Fruit fly (Drosophila melanogaster) whole organism, embryonic: ENCODE data around the gene bin.
A peak's percentile ranks its signal among the peaks of the same experiment; 100 is the strongest.

Source experiments
- B-H1 ChIP-seq: fragments of 200-800 bp; sonication (Bioruptor generic); IDR thresholded peaks from 3 replicates; pipeline ENCODE4 v1.3.6; 2022; ENCODE audit warnings: missing biosample characterization, missing genetic modification characterization
- Blimp-1 ChIP-seq: fragments of 200-800 bp; sonication (Bioruptor generic); optimal IDR thresholded peaks from 3 replicates; lab custom pipeline; 2018; ENCODE audit warnings: missing biosample characterization, missing genetic modification characterization, mild to moderate bottlenecking, moderate library complexity, missing genetic modification reagents
- C15 ChIP-seq: fragments of 200-800 bp; sonication (Bioruptor generic); IDR thresholded peaks from 3 replicates; pipeline ENCODE4 v1.3.6; 2022; ENCODE audit warnings: missing biosample characterization, missing genetic modification characterization
- CG11504 ChIP-seq: fragments of 200-800 bp; sonication (Bioruptor generic); optimal IDR thresholded peaks from 3 replicates; lab custom pipeline; 2019; ENCODE audit warnings: missing biosample characterization, mild to moderate bottlenecking, missing genetic modification characterization, moderate library complexity
- CG12236 ChIP-seq: fragments of 200-800 bp; sonication (Bioruptor generic); optimal IDR thresholded peaks from 2 replicates; lab custom pipeline; 2016; ENCODE audit warnings: missing biosample characterization, missing genetic modification characterization
- CG14441 ChIP-seq: fragments of 200-800 bp; sonication (Bioruptor generic); IDR thresholded peaks from 2 replicates; pipeline ENCODE4 v1.3.6; 2022; ENCODE audit warnings: missing biosample characterization, missing genetic modification characterization
- CG15073 ChIP-seq: fragments of 200-800 bp; sonication (Bioruptor generic); optimal IDR thresholded peaks from 2 replicates; lab custom pipeline; 2016; ENCODE audit warnings: missing biosample characterization, missing genetic modification characterization
- CG17186 ChIP-seq: fragments of 200-800 bp; sonication (Bioruptor generic); optimal IDR thresholded peaks from 3 replicates; lab custom pipeline; 2017; ENCODE audit warnings: missing biosample characterization, missing genetic modification reagents, missing genetic modification characterization
- CG17912 ChIP-seq: fragments of 200-800 bp; sonication (Bioruptor generic); optimal IDR thresholded peaks from 2 replicates; lab custom pipeline; 2018; ENCODE audit warnings: missing biosample characterization, mild to moderate bottlenecking, missing genetic modification characterization
- CG2129 ChIP-seq: fragments of 200-800 bp; sonication (Bioruptor generic); IDR thresholded peaks from 2 replicates; pipeline ENCODE4 v1.3.6; 2022; ENCODE audit warnings: missing biosample characterization, missing genetic modification characterization; ENCODE audit not compliant: partially characterized antibody
- CG31365 ChIP-seq: fragments of 200-800 bp; sonication (Bioruptor generic); optimal IDR thresholded peaks from 2 replicates; lab custom pipeline; 2018; ENCODE audit warnings: missing biosample characterization, mild to moderate bottlenecking, missing genetic modification characterization
- CG3281 ChIP-seq: fragments of 200-800 bp; sonication (Bioruptor generic); optimal IDR thresholded peaks from 3 replicates; lab custom pipeline; 2017; ENCODE audit warnings: missing biosample characterization, mild to moderate bottlenecking, missing genetic modification characterization
- CG34224 ChIP-seq: fragments of 200-800 bp; sonication (Bioruptor generic); IDR thresholded peaks from 3 replicates; pipeline ENCODE4 v1.3.6; 2022; ENCODE audit warnings: missing biosample characterization, missing genetic modification characterization; ENCODE audit not compliant: partially characterized antibody
- CG3726 ChIP-seq: fragments of 200-800 bp; sonication (Bioruptor generic); IDR thresholded peaks from 3 replicates; pipeline ENCODE4, ENCODE4 v1.3.6; 2022; ENCODE audit warnings: missing biosample characterization, missing genetic modification characterization
- CG4282 ChIP-seq: fragments of 200-800 bp; sonication (Bioruptor generic); optimal IDR thresholded peaks from 2 replicates; lab custom pipeline; 2016; ENCODE audit warnings: missing biosample characterization, missing genetic modification characterization
- CG4730 ChIP-seq: fragments of 200-800 bp; sonication (Bioruptor generic); IDR thresholded peaks from 2 replicates; pipeline ENCODE4 v1.3.6; 2022; ENCODE audit warnings: missing biosample characterization, missing genetic modification characterization
- CG5180 ChIP-seq: fragments of 200-800 bp; sonication (Bioruptor generic); optimal IDR thresholded peaks from 3 replicates; lab custom pipeline; 2017; ENCODE audit warnings: missing biosample characterization, missing genetic modification characterization, mild to moderate bottlenecking, moderate library complexity, missing genetic modification reagents
- CG6272 ChIP-seq: fragments of 200-800 bp; sonication (Bioruptor generic); IDR thresholded peaks from 2 replicates; pipeline ENCODE4 v1.3.6; 2022; ENCODE audit warnings: missing biosample characterization, missing genetic modification characterization
- CG6654 ChIP-seq: fragments of 200-800 bp; sonication (Bioruptor generic); optimal IDR thresholded peaks from 2 replicates; lab custom pipeline; 2017; ENCODE audit warnings: missing biosample characterization, mild to moderate bottlenecking, missing genetic modification characterization
- CG7556 ChIP-seq: fragments of 200-800 bp; sonication (Bioruptor generic); optimal IDR thresholded peaks from 2 replicates; lab custom pipeline; 2017; ENCODE audit warnings: missing biosample characterization, mild to moderate bottlenecking, missing genetic modification characterization
- CG7839 ChIP-seq: fragments of 200-800 bp; sonication (Bioruptor generic); optimal IDR thresholded peaks from 3 replicates; lab custom pipeline; 2018; ENCODE audit warnings: missing biosample characterization, mild to moderate bottlenecking, missing genetic modification characterization, moderate library complexity
- CG8478 ChIP-seq: fragments of >200 bp; optimal IDR thresholded peaks from 2 replicates; lab custom pipeline; 2018
- CG8765 ChIP-seq: fragments of 200-800 bp; sonication (Bioruptor generic); IDR thresholded peaks from 2 replicates; pipeline ENCODE4 v1.3.6; 2022; ENCODE audit warnings: missing biosample characterization, missing genetic modification characterization
- CG9727 ChIP-seq: fragments of 200-800 bp; sonication (Bioruptor generic); optimal IDR thresholded peaks from 3 replicates; lab custom pipeline; 2017; ENCODE audit warnings: missing biosample characterization, mild to moderate bottlenecking, missing genetic modification characterization
- CrebB ChIP-seq: fragments of 200-800 bp; sonication (Bioruptor generic); optimal IDR thresholded peaks from 3 replicates; lab custom pipeline; 2018; ENCODE audit warnings: missing biosample characterization, mild to moderate bottlenecking, missing genetic modification characterization
- Deaf1 ChIP-seq: fragments of 200-800 bp; optimal IDR thresholded peaks from 3 replicates; lab custom pipeline; 2019; ENCODE audit warnings: missing biosample characterization, mild to moderate bottlenecking, missing genetic modification characterization, moderate library complexity
- Dek ChIP-seq: fragments of 200-800 bp; sonication (Bioruptor generic); optimal IDR thresholded peaks from 3 replicates; lab custom pipeline; 2019; ENCODE audit warnings: missing biosample characterization, mild to moderate bottlenecking, missing genetic modification characterization, moderate library complexity
- Dref ChIP-seq: fragments of 200-800 bp; sonication (Bioruptor generic); IDR thresholded peaks from 2 replicates; pipeline ENCODE4 v1.3.6; 2022; ENCODE audit warnings: missing biosample characterization, missing genetic modification characterization
- E2f1 ChIP-seq: fragments of 200-800 bp; sonication (Bioruptor generic); IDR thresholded peaks from 2 replicates; pipeline ENCODE4 v1.3.6; 2022; ENCODE audit warnings: missing biosample characterization, missing genetic modification characterization
- Ets97D ChIP-seq: fragments of 200-800 bp; sonication (Bioruptor generic); optimal IDR thresholded peaks from 3 replicates; lab custom pipeline; 2016; ENCODE audit warnings: missing biosample characterization, missing genetic modification characterization
- HLHmδ ChIP-seq: fragments of 200-800 bp; sonication (Bioruptor generic); optimal IDR thresholded peaks from 2 replicates; lab custom pipeline; 2018; ENCODE audit warnings: missing biosample characterization, mild to moderate bottlenecking, missing genetic modification characterization, moderate library complexity
- Hr39 ChIP-seq: fragments of >200 bp; optimal IDR thresholded peaks from 2 replicates; lab custom pipeline; 2017
- Hr78 ChIP-seq, 2 experiments: fragments of 200-800 bp in 1 of 2; fragments of >200 bp in 1 of 2; sonication (Bioruptor generic) in 1 of 2; optimal IDR thresholded peaks; 2 replicates each; lab custom pipeline; 2017 to 2019; ENCODE audit warnings: missing biosample characterization in 2 of 2, missing genetic modification characterization in 2 of 2, mild to moderate bottlenecking in 1 of 2, moderate library complexity in 1 of 2
- Hsf ChIP-seq: fragments of 200-800 bp; sonication (Bioruptor generic); optimal IDR thresholded peaks from 3 replicates; lab custom pipeline; 2016; ENCODE audit warnings: missing biosample characterization, missing genetic modification characterization
- Lpt ChIP-seq: fragments of >200 bp; optimal IDR thresholded peaks from 2 replicates; lab custom pipeline; 2018; ENCODE audit warnings: missing biosample characterization, missing genetic modification characterization
- MBD-R2 ChIP-seq: fragments of 200-800 bp; sonication (Bioruptor generic); IDR thresholded peaks from 2 replicates; pipeline ENCODE4 v1.3.6; 2022; ENCODE audit warnings: missing biosample characterization, missing genetic modification characterization
- Nf-YB ChIP-seq: fragments of 200-800 bp; sonication (Bioruptor generic); optimal IDR thresholded peaks from 3 replicates; lab custom pipeline; 2019; ENCODE audit warnings: missing biosample characterization, mild to moderate bottlenecking, missing genetic modification characterization, moderate library complexity
- Sox102F ChIP-seq: fragments of 200-800 bp; sonication (Bioruptor generic); optimal IDR thresholded peaks from 2 replicates; lab custom pipeline; 2018; ENCODE audit warnings: missing biosample characterization, mild to moderate bottlenecking, missing genetic modification characterization, moderate library complexity
- Spps ChIP-seq: fragments of 200-800 bp; sonication (Bioruptor generic); optimal IDR thresholded peaks from 2 replicates; lab custom pipeline; 2018; ENCODE audit warnings: missing biosample characterization, mild to moderate bottlenecking, missing genetic modification characterization
- ara ChIP-seq: fragments of 200-800 bp; sonication (Bioruptor generic); IDR thresholded peaks from 2 replicates; pipeline ENCODE4 v1.3.6; 2022; ENCODE audit warnings: missing biosample characterization, missing genetic modification characterization
- ato ChIP-seq: fragments of 200-800 bp; sonication (Bioruptor generic); IDR thresholded peaks from 2 replicates; pipeline ENCODE4 v1.3.6; 2022; ENCODE audit warnings: missing biosample characterization, missing genetic modification characterization; ENCODE audit not compliant: partially characterized antibody
- bsh ChIP-seq, 2 experiments: fragments of 200-800 bp; sonication (Bioruptor generic); optimal IDR thresholded peaks; 2 replicates each; lab custom pipeline; 2017 to 2018; ENCODE audit warnings: mild to moderate bottlenecking in 2 of 2, missing biosample characterization in 2 of 2, missing genetic modification characterization in 2 of 2, moderate library complexity in 1 of 2
- cas ChIP-seq: fragments of 200-800 bp; sonication (Bioruptor generic); IDR thresholded peaks from 2 replicates; pipeline ENCODE4 v1.3.6; 2022; ENCODE audit warnings: missing biosample characterization, missing genetic modification characterization
- ewg ChIP-seq: fragments of 200-800 bp; sonication (Bioruptor generic); optimal IDR thresholded peaks from 3 replicates; lab custom pipeline; 2017; ENCODE audit warnings: mild to moderate bottlenecking, missing biosample characterization, missing genetic modification reagents, missing genetic modification characterization
- kay ChIP-seq: fragments of 200-800 bp; sonication (Bioruptor generic); optimal IDR thresholded peaks from 2 replicates; lab custom pipeline; 2016; ENCODE audit warnings: missing biosample characterization, missing genetic modification characterization
- ken ChIP-seq: fragments of 200-800 bp; sonication (Bioruptor generic); IDR thresholded peaks from 3 replicates; pipeline ENCODE4 v1.3.6; 2022; ENCODE audit warnings: missing biosample characterization, missing genetic modification characterization
- luna ChIP-seq: fragments of 200-800 bp; sonication (Bioruptor generic); optimal IDR thresholded peaks from 2 replicates; lab custom pipeline; 2016; ENCODE audit warnings: missing biosample characterization, missing genetic modification characterization
- peb ChIP-seq: fragments of 200-800 bp; sonication (Bioruptor generic); IDR thresholded peaks from 2 replicates; pipeline ENCODE4 v1.3.6; 2022; ENCODE audit warnings: missing biosample characterization, missing genetic modification characterization
- row ChIP-seq: fragments of 200-800 bp; sonication (Bioruptor generic); IDR thresholded peaks from 3 replicates; pipeline ENCODE4 v1.3.6; 2022; ENCODE audit warnings: missing biosample characterization, missing genetic modification characterization
- salm ChIP-seq: fragments of 200-800 bp; sonication (Bioruptor generic); optimal IDR thresholded peaks from 2 replicates; lab custom pipeline; 2018; ENCODE audit warnings: missing biosample characterization, mild to moderate bottlenecking, missing genetic modification characterization
- sqz ChIP-seq: fragments of 200-800 bp; sonication (Bioruptor generic); optimal IDR thresholded peaks from 3 replicates; lab custom pipeline; 2018; ENCODE audit warnings: missing biosample characterization, mild to moderate bottlenecking, missing genetic modification characterization
- toy ChIP-seq: fragments of 200-800 bp; sonication (Bioruptor generic); IDR thresholded peaks from 2 replicates; pipeline ENCODE4 v1.3.6; 2022; ENCODE audit warnings: missing biosample characterization, missing genetic modification characterization
- wdn ChIP-seq: fragments of 200-800 bp; sonication (Bioruptor generic); IDR thresholded peaks from 2 replicates; pipeline ENCODE4 v1.3.6; 2022; ENCODE audit warnings: missing biosample characterization, missing genetic modification characterization

The bin gene

dm6 chr3L:6943948-6944319, 46.5 kb upstream of the bin start (continued):
- TF ChIP-seq Dek (tag; lab: Kevin White, UChicago) (no peak), B-H1 (GFP tag; lab: Robert Waterston, UW) (no peak), cas (GFP tag; lab: Robert Waterston, UW) (no peak), luna (no peak), CG3726 (GFP tag; lab: Robert Waterston, UW) (no peak), salm (tag; lab: Kevin White, UChicago) (no peak), CG8478 (no peak), Blimp-1 (GFP tag; lab: Kevin White, UChicago) (no peak), E2f1 (GFP tag; lab: Robert Waterston, UW) (no peak), wdn (GFP tag; lab: Robert Waterston, UW) (no peak), CG2129 (GFP tag; lab: Robert Waterston, UW) (no peak), ewg (GFP tag; lab: Kevin White, UChicago) (no peak), Deaf1 (tag; lab: Kevin White, UChicago) (no peak), CG9727 (no peak), MBD-R2 (no peak), CG6272 (no peak), Dref (GFP tag; lab: Robert Waterston, UW) (no peak), CG4282 (GFP tag; lab: Kevin White, UChicago) (no peak), HLHmδ (no peak), CG7556 (GFP tag; lab: Kevin White, UChicago) (peak; percentile 25), CG34224 (GFP tag; lab: Robert Waterston, UW) (no peak), sqz (GFP tag; lab: Kevin White, UChicago) (no peak), ken (no peak), row (GFP tag; lab: Robert Waterston, UW) (peak; percentile 39; the same call in 2 of the 3 replicates), CG7839 (peak; percentile 6), C15 (no peak), peb (GFP tag; lab: Robert Waterston, UW) (no peak), CG31365 (no peak), Spps (tag; lab: Kevin White, UChicago) (no peak), Hr78 (GFP tag; optimal IDR thresholded peaks at IDR 0.05; lab: Kevin White, UChicago) (no peak), CrebB (tag; lab: Kevin White, UChicago) (no peak), Hsf (no peak), toy (GFP tag; lab: Robert Waterston, UW) (no peak), CG15073 (no peak), CG6654 (GFP tag; lab: Kevin White, UChicago) (no peak), Ets97D (no peak), CG14441 (no peak), kay (no peak), Nf-YB (GFP tag; lab: Kevin White, UChicago) (no peak), Hr39 (lab: Kevin White, UChicago) (no peak), Lpt (GFP tag; lab: Kevin White, UChicago) (no peak), CG8765 (GFP tag; lab: Robert Waterston, UW) (no peak), CG5180 (no peak), CG4730 (GFP tag; lab: Robert Waterston, UW) (no peak), CG11504 (tag; lab: Kevin White, UChicago) (peak; percentile 26), CG17912 (no peak), CG3281 (no peak), Sox102F (GFP tag; lab: Kevin White, UChicago) (peak; percentile 50), CG12236 (no peak), ara (GFP tag; lab: Robert Waterston, UW) (no peak), bsh (GFP tag; optimal IDR thresholded peaks at IDR 0.05; lab: Kevin White, UChicago) (peak in 1 of 2 experiments; percentile 29), ato (no peak), CG17186 (GFP tag; lab: Kevin White, UChicago) (no peak)
